Fruit fly (Drosophila melanogaster): ENCODE data around the gene CG7368.

The CG7368 gene

DNA sequence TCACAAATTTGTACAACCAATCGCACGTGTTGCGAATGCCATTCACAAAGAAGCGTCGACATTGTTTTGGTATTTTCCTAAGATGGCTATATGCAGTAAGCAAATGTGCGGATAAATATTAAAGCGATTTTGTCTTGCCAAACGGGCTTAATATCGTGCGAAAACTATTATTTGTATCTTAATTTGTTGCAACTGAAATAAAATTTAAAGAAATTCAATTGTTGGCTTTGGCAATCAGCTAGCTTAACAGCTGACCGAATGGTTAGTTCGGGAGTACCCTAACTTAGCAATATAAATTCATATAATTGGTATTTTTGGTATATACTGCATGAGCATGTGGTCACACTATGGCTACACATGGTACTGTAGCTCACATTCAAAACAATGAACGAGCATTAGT, 51.4 kb downstream of the CG7368 start, which contains the start of the genes RIOK1 and Polr3H (continued):
- TF ChIP-seq CG2120 (GFP tag; optimal IDR thresholded peaks at IDR 0.05) (peak; percentile 89), CG10565 (GFP tag; optimal IDR thresholded peaks at IDR 0.05) (peak; percentile 6), sug (tag; optimal IDR thresholded peaks at IDR 0.05) (no peak), gcm2 (GFP tag; optimal IDR thresholded peaks at IDR 0.05) (peak; percentile 62), Bgb (GFP tag; IDR thresholded peaks at IDR 0.05; ENCODE audit: partially characterized antibody) (no peak), ranshi (GFP tag; IDR thresholded peaks at IDR 0.05) (peak; percentile 40; the same call in 1 of the 2 replicates), B-H1 (GFP tag; IDR thresholded peaks at IDR 0.05) (no peak; the same call in 2 of the 3 replicates), H2.0 (GFP tag; IDR thresholded peaks at IDR 0.05) (peak; percentile 74), ham (GFP tag; IDR thresholded peaks at IDR 0.05) (no peak), Aef1 (GFP tag; IDR thresholded peaks at IDR 0.05) (peak; percentile 61; the same call in 2 of the 3 replicates), CG7372 (GFP tag; IDR thresholded peaks at IDR 0.05) (peak; percentile 54; the same call in 1 of the 2 replicates), croc (GFP tag; conservative IDR thresholded peaks at IDR 0.05) (no peak), YL-1 (GFP tag; optimal IDR thresholded peaks at IDR 0.05) (peak; percentile 81), CG32767 (GFP tag; IDR thresholded peaks at IDR 0.05) (peak; percentile 11; the same call in 1 of the 2 replicates), CG13775 (GFP tag; optimal IDR thresholded peaks at IDR 0.05) (peak; percentile 82), Fer2 (tag; optimal IDR thresholded peaks at IDR 0.05) (no peak), slou (GFP tag; optimal IDR thresholded peaks at IDR 0.05) (no peak), MBD-R2 (GFP tag; IDR thresholded peaks at IDR 0.05) (peak; percentile 88), CG14441 (GFP tag; IDR thresholded peaks at IDR 0.05) (0 out of 2 replicates have a peak, but pooled peaks have one; percentile 69), CG8924 (tag; optimal IDR thresholded peaks at IDR 0.05) (no peak), CG34224 (GFP tag; IDR thresholded peaks at IDR 0.05; ENCODE audit: partially characterized antibody) (no peak), CG17186 (GFP tag; optimal IDR thresholded peaks at IDR 0.05) (peak; percentile 43), CG7271 (tag; optimal IDR thresholded peaks at IDR 0.05) (no peak), CG17829 (tag; optimal IDR thresholded peaks at IDR 0.05) (no peak), ro (GFP tag; IDR thresholded peaks at IDR 0.05) (no peak), CG2889 (GFP tag; IDR thresholded peaks at IDR 0.05) (peak; percentile 57; the same call in 1 of the 3 replicates), CG13424 (tag; optimal IDR thresholded peaks at IDR 0.05) (peak; percentile 69), usp (GFP tag; optimal IDR thresholded peaks at IDR 0.05) (no peak), Usf (GFP tag; optimal IDR thresholded peaks at IDR 0.05) (no peak), CG17568 (GFP tag; optimal IDR thresholded peaks at IDR 0.05) (no peak), CG9727 (GFP tag; optimal IDR thresholded peaks at IDR 0.05) (peak; percentile 33), cg (GFP tag; optimal IDR thresholded peaks at IDR 0.05) (no peak), CG10462 (GFP tag; optimal IDR thresholded peaks at IDR 0.05) (peak; percentile 5), aop (GFP tag; IDR thresholded peaks at IDR 0.05) (no peak), ken (GFP tag; IDR thresholded peaks at IDR 0.05) (peak; percentile 43; the same call in 1 of the 3 replicates), gcm (GFP tag; optimal IDR thresholded peaks at IDR 0.05) (no peak), onecut (GFP tag; IDR thresholded peaks at IDR 0.05) (no peak), inv (GFP tag; IDR thresholded peaks at IDR 0.05; ENCODE audit: partially characterized antibody) (no peak), CG15479 (GFP tag; optimal IDR thresholded peaks at IDR 0.05) (peak; percentile 52), CG12659 (GFP tag; optimal IDR thresholded peaks at IDR 0.05) (peak; percentile 72), CG12219 (GFP tag; optimal IDR thresholded peaks at IDR 0.05) (no peak), mirr (GFP tag; optimal IDR thresholded peaks at IDR 0.05) (no peak), CG2875 (GFP tag; optimal IDR thresholded peaks at IDR 0.05) (peak; percentile 5), Mad (GFP tag; optimal IDR thresholded peaks at IDR 0.05) (peak; percentile 67), Abd-B (GFP tag; optimal IDR thresholded peaks at IDR 0.05) (no peak), Mes4 (GFP tag; optimal IDR thresholded peaks at IDR 0.05) (peak; percentile 58), grau (tag; optimal IDR thresholded peaks at IDR 0.05) (no peak), Rfx (GFP tag; IDR thresholded peaks at IDR 0.05) (peak; percentile 72), CG3163 (GFP tag; optimal IDR thresholded peaks at IDR 0.05) (no peak), Max (GFP tag; optimal IDR thresholded peaks at IDR 0.05) (peak; percentile 99), hbn (GFP tag; IDR thresholded peaks at IDR 0.05; ENCODE audit: partially characterized antibody) (no peak)

All from whole organism, embryonic.